Fruit fly (Drosophila melanogaster): ENCODE data around the gene Efa6.

DNA sequence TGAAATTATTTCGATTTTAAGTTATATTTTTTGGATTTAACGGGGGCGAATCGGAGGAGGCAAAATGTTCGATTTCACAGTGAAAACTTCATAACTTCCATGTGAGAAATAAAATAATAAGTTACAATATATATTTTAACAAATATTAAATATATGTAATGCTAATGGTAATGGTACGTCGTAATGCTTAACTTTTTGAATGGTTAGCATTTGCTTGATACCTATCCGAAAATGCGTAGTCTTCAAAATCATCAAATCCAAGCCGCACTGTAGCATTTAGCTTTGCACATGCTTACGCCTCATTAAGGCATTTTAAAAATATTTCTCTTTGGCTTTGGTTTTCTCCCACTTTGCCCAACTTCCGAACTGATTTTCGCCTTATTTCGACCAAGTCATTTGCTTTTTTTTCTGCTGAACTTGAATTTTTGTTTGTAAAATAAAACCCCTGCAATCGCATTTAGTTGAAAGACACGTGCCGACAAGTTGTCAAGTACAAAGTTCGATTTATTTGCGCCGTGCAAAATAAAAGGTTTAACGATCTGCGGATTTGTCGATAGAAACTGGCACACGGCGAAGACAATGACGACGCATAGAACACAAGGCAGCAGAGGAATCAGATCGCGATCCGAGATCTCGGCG is 44.7 kb upstream of the Efa6 start:
- TF ChIP-seq Myc (optimal IDR thresholded peaks at IDR 0.05) (no peak), ttk (optimal IDR thresholded peaks at IDR 0.05) (no peak), psq (optimal IDR thresholded peaks at IDR 0.05) (no peak), Sin3A (optimal IDR thresholded peaks at IDR 0.05) (no peak), insv (optimal IDR thresholded peaks at IDR 0.05) (no peak)

All from Kc167 (cell line).